Worm (Caenorhabditis elegans) whole organism, midembryonic: ENCODE results near the gene ifta-2.

Experiments used
- T22C8.4 ChIP-seq: fragments of 200-800 bp; sonication (Bioruptor generic); IDR thresholded peaks from 2 replicates; pipeline ENCODE4 v1.3.6; 2022; ENCODE audit warnings: missing genetic modification characterization, missing compliant biosample characterization
- cog-1 ChIP-seq: sonication (generic microtip); optimal IDR thresholded peaks from 2 replicates; lab custom pipeline; 2016; ENCODE audit warnings: missing genetic modification characterization, missing compliant biosample characterization
- flt-1 ChIP-seq: fragments of 200-800 bp; sonication (Bioruptor generic); IDR thresholded peaks from 2 replicates; pipeline ENCODE4 v1.3.6; 2022; ENCODE audit warnings: missing genetic modification characterization, missing compliant biosample characterization
- klf-2 ChIP-seq: fragments of 200-800 bp; sonication (Bioruptor generic); conservative IDR thresholded peaks from 2 replicates; pipeline ENCODE4 v1.3.6; 2022; ENCODE audit warnings: missing genetic modification reagents, missing genetic modification characterization, missing compliant biosample characterization
- med-1 ChIP-seq: sonication (generic microtip); optimal IDR thresholded peaks from 2 replicates; lab custom pipeline; 2017; ENCODE audit warnings: missing genetic modification characterization, mild to moderate bottlenecking, missing compliant biosample characterization, antibody characterized with exemption, missing genetic modification reagents; ENCODE audit not compliant: insufficient read depth
- ref-1 ChIP-seq: fragments of 200-800 bp; sonication (Bioruptor generic); conservative IDR thresholded peaks from 2 replicates; pipeline ENCODE4 v1.3.6; 2022; ENCODE audit warnings: missing genetic modification reagents, missing genetic modification characterization, missing compliant biosample characterization
- tab-1 ChIP-seq: fragments of 200-800 bp; sonication (Bioruptor generic); IDR thresholded peaks from 2 replicates; pipeline ENCODE4 v1.3.6; 2022; ENCODE audit warnings: missing genetic modification characterization, missing compliant biosample characterization
- ztf-23 ChIP-seq: fragments of 200-800 bp; sonication (Bioruptor generic); IDR thresholded peaks from 2 replicates; pipeline ENCODE4 v1.3.6; 2022; ENCODE audit warnings: missing genetic modification reagents, missing genetic modification characterization, missing compliant biosample characterization
- ztf-29 ChIP-seq: fragments of 200-800 bp; sonication (Bioruptor generic); IDR thresholded peaks from 2 replicates; pipeline ENCODE4 v1.3.6; 2022; ENCODE audit warnings: missing genetic modification reagents, missing genetic modification characterization, missing compliant biosample characterization

ifta-2 gene

DNA sequence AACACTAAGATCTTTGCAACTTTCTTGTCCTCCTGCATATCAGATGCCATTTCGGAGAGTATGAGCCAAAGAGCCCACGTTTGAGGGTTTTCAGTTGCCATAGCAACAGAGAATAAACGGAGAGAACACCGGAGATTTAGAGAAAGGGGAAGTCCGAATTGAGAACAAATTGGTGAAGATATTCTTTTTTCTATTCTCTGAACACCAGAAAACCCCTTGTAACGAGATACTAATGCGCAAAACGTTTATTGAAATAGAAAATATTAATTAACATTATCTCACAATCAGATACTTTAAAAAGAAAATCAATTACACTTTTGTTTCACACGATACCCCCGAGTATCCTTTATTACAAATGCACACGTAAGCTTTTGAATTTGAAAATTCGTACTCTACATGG lies at the start of gene ifta-2:
TSS of gene ifta-2 (minus strand) at position 101 of the 400 bp plus-strand sequence.
- no peak for TF ChIP-seq tab-1 (GFP tag; lab: Robert Waterston, UW)
- TF ChIP-seq klf-2 (GFP tag; lab: Robert Waterston, UW), result no peak
- no peak for TF ChIP-seq ztf-29
- no peak for TF ChIP-seq med-1 (GFP tag; lab: Kevin White, UChicago)
- no peak for TF ChIP-seq ztf-23
- no peak for TF ChIP-seq T22C8.4 (GFP tag; lab: Robert Waterston, UW)
- TF ChIP-seq flt-1 (GFP tag; lab: Robert Waterston, UW), result no peak
- TF ChIP-seq ref-1 (GFP tag; lab: Robert Waterston, UW), result no peak
- no peak for TF ChIP-seq cog-1

DNA sequence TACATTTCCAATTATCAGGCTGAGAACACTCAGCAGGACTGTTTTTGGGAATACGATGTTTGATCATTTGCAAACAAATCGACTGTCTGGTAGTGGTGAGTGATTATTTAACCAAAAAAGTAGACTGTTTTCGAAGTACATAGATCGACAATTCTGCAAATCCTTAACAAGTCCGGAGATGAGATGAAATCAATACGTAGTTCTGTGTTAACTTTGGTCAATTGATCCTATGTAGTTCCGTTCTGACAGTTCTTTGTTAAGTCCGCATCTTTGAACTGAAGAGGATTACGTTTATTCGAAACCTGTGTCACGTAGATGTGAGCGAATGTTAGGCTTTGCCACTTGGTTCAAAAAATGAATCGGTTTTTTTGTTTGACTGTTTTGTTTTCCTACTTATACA lies 49.8 kb upstream of the ifta-2 start, which contains the start of gene clec-199:
TSS of gene clec-199 (plus strand) at position 301 of the 400 bp plus-strand sequence.
- TF ChIP-seq klf-2 (GFP tag; lab: Robert Waterston, UW) (no peak), tab-1 (GFP tag; lab: Robert Waterston, UW) (no peak), cog-1 (no peak), med-1 (GFP tag; lab: Kevin White, UChicago) (no peak), ztf-29 (no peak), ztf-23 (no peak), flt-1 (GFP tag; lab: Robert Waterston, UW) (no peak), ref-1 (GFP tag; lab: Robert Waterston, UW) (no peak), T22C8.4 (GFP tag; lab: Robert Waterston, UW) (no peak)

DNA sequence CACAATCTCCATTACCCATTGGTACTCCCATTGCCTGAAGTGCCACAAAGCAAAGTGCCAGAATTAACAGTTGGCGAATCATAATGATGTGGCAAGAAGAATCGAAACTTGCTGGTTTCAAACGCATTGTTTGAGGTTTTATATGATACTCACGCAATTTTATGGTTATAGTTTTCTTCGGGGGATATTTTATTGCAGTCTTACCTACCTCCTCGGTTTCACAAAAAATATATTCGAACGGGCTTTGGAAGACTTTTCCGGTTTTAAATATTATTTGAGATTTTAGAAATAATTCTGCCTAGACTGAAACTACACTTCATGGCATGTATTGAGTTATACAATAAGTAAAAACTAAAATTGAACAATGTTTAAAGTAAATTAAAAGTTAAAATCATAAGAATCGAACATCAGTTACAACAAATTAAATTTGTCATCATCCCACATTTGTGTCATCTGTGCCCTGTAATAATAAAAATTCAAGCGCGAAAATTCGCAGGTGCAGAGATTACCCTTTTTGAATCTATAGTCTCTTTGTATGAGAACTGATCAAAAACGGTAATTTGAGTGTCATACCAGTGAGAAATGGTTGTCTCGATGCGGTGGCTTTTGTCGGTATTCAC lies 44.9 kb upstream of the ifta-2 start, which contains the start of the genes clec-197 and clec-198:
TSS of gene clec-197 (minus strand) at position 101 of the 620 bp plus-strand sequence.
TSS of gene clec-198 (plus strand) at position 570 of the 620 bp plus-strand sequence.
- TF ChIP-seq tab-1 (GFP tag; lab: Robert Waterston, UW), result no peak
- TF ChIP-seq flt-1 (GFP tag; lab: Robert Waterston, UW), result no peak
- no peak for TF ChIP-seq ztf-29
- TF ChIP-seq med-1 (GFP tag; lab: Kevin White, UChicago), result no peak

DNA sequence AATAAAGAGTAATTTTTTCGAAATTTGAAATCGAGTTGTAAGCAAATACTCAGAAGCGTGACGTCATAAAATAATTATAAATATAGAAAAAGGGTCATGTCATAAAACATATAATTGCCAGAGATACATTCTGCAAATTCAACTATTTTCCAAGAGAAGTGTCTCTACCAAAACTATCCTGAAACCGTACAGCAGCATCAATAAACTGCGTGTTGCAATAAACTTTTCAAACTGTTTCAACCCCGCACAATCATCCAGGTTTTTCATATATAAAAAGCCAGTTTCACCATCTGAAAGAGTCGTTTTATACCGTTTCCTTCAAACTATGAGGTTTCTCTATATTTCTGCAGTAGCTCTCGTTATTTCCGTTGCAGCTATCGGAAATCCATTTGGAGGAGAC lies 41.6 kb upstream of the ifta-2 start, which contains the start of gene C49C3.11:
TSS of gene C49C3.11 (plus strand) at position 301 of the 400 bp plus-strand sequence.
- TF ChIP-seq ref-1 (GFP tag; lab: Robert Waterston, UW) (no peak), T22C8.4 (GFP tag; lab: Robert Waterston, UW) (no peak), ztf-23 (no peak), cog-1 (no peak), med-1 (GFP tag; lab: Kevin White, UChicago) (no peak), flt-1 (GFP tag; lab: Robert Waterston, UW) (no peak), ztf-29 (no peak), klf-2 (GFP tag; lab: Robert Waterston, UW) (no peak), tab-1 (GFP tag; lab: Robert Waterston, UW) (no peak)

DNA sequence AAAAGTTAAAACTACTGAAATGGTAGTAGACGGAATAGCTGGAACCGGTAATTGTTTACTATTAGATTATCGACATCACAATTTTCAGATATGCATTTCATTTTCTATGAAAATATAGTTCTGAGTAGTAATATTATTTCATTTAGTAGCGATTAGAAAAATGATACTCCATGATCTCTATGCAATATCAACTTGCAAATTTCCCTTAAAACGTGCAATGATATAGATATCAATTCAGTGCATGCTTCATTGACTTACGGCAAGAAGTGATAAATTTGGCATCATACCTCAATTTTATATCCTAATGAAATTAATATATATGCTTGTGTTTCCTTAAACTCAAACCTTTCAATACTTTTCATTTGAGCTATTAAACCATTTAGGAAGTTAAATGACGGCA lies 40.8 kb upstream of the ifta-2 start, which contains the start of gene C49C3.21:
TSS of gene C49C3.21 (plus strand) at position 301 of the 400 bp plus-strand sequence.
- TF ChIP-seq ztf-29 (no peak), T22C8.4 (GFP tag; lab: Robert Waterston, UW) (no peak), cog-1 (no peak), ref-1 (GFP tag; lab: Robert Waterston, UW) (no peak), tab-1 (GFP tag; lab: Robert Waterston, UW) (no peak), med-1 (GFP tag; lab: Kevin White, UChicago) (no peak), klf-2 (GFP tag; lab: Robert Waterston, UW) (no peak), flt-1 (GFP tag; lab: Robert Waterston, UW) (no peak), ztf-23 (no peak)

DNA sequence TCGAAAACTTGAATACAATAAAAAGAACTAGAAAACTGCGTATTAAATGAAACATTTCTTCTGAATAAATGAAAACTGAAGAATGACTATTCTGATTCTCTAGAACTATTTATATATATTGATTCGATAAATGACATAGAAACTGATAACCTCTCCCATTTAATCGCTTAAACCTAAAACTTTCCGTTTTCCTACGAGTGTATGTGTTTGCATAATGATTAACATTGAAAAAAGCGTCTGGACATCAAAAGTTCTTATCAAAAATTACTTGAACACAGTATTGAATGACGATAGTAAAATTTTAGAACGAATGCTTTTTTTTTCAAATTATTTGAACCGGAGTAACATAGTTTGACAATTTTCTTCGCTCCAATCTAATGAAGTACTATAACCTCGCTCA lies 40.3 kb upstream of the ifta-2 start, which contains the start of gene C49C3.9:
TSS of gene C49C3.9 (minus strand) at position 136 of the 400 bp plus-strand sequence.
- TF ChIP-seq cog-1 (no peak), ztf-29 (no peak), T22C8.4 (GFP tag; lab: Robert Waterston, UW) (no peak), klf-2 (GFP tag; lab: Robert Waterston, UW) (no peak), flt-1 (GFP tag; lab: Robert Waterston, UW) (no peak), med-1 (GFP tag; lab: Kevin White, UChicago) (no peak), ztf-23 (no peak), tab-1 (GFP tag; lab: Robert Waterston, UW) (no peak), ref-1 (GFP tag; lab: Robert Waterston, UW) (no peak)

DNA sequence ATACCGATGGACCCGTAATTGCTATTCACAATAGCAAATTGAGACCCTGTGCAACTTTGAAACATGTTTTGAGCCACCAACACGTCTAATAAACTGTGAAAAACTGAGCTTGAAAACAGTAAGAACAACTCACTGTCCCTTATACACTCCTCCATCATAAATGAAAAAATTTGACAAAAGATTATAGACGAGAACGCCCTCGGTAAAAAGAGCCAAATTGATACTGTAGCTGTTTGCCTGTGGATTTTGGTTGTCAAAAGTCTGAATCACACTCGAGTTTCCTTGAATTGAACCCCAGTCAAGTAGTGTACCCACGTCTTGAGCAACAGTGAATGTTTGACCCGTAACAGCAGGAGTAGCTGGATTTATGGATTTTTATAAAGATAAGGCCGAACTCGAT lies 39.2 kb upstream of the ifta-2 start:
- TF ChIP-seq T22C8.4 (GFP tag; lab: Robert Waterston, UW) (no peak), tab-1 (GFP tag; lab: Robert Waterston, UW) (no peak), cog-1 (no peak), ref-1 (GFP tag; lab: Robert Waterston, UW) (no peak), ztf-29 (no peak), klf-2 (GFP tag; lab: Robert Waterston, UW) (no peak), ztf-23 (no peak), flt-1 (GFP tag; lab: Robert Waterston, UW) (no peak), med-1 (GFP tag; lab: Kevin White, UChicago) (no peak)

DNA sequence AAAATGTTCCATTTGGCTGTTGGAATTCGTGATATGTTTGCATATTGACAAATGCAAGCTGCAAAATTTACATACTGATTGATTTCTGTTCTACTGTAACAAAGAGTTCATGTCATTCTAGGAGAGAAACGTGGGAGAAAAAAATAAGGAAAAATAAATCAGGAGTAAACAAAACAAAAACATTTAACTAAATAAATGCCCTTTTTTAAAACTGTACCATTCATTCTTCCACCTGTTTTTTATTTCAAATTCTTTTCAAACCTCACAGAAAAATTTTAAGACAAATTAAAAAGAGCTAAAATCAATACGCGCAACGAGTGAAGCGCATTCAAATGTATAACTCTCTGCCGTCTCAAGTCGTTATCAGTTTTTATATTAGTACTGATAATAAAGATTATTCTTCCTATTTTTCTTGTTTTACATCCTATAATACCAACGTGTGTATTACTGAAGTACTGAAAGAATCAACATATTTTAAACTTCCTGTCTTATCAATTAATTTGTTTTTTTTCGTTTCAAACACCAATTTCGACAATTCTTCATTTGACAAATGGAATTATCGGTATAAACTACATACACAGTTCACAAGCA lies 37.2 kb upstream of the ifta-2 start, which contains the start of gene C49C3.10:
TSS of gene C49C3.10 (minus strand) at position 51 of the 591 bp plus-strand sequence.
- TF ChIP-seq tab-1 (GFP tag; lab: Robert Waterston, UW) (no peak), ztf-29 (no peak), cog-1 (no peak), klf-2 (GFP tag; lab: Robert Waterston, UW) (no peak), ref-1 (GFP tag; lab: Robert Waterston, UW) (no peak), T22C8.4 (GFP tag; lab: Robert Waterston, UW) (no peak), ztf-23 (no peak), med-1 (GFP tag; lab: Kevin White, UChicago) (no peak), flt-1 (GFP tag; lab: Robert Waterston, UW) (no peak)

DNA sequence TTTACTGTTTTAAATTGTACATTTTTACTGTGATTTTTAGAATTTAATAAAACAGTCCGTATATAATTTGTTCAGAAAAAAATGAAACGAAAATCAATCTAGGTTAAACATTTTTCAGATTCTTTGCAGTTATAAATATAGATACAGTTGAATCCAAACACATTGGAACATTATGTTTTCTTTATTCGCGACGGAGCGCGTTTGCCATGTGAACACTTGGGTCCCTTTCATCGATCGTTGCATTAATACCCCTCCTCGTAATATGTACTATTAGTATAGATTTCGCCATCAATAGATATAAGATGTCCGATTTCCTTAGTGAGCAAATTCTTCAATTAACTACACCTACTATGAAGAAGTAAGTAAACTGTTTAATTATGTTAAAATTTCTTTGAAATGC lies 33.2 kb upstream of the ifta-2 start, which contains the start of gene C49C3.8:
TSS of gene C49C3.8 (plus strand) at position 173 of the 400 bp plus-strand sequence.
- TF ChIP-seq cog-1, result no peak
- TF ChIP-seq ztf-29, result no peak
- no peak for TF ChIP-seq T22C8.4 (GFP tag; lab: Robert Waterston, UW)
- no peak for TF ChIP-seq flt-1 (GFP tag; lab: Robert Waterston, UW)
- no peak for TF ChIP-seq med-1 (GFP tag; lab: Kevin White, UChicago)
- no peak for TF ChIP-seq ref-1 (GFP tag; lab: Robert Waterston, UW)
- no peak for TF ChIP-seq ztf-23
- no peak for TF ChIP-seq klf-2 (GFP tag; lab: Robert Waterston, UW)
